Worm (Caenorhabditis elegans) whole organism, L1 larva: ENCODE results near the gene F57H12.5.

Experiments used
- elt-2 ChIP-seq: sonication (generic microtip); optimal IDR thresholded peaks from 2 replicates; lab custom pipeline; 2016; ENCODE audit warnings: missing genetic modification characterization, mild to moderate bottlenecking, inconsistent platforms, missing compliant biosample characterization, missing genetic modification reagents
- lin-39 ChIP-seq: fragments of 150-350 bp; optimal IDR thresholded peaks from 2 replicates; lab custom pipeline; 2014; ENCODE audit warnings: missing biosample characterization, missing genetic modification reagents, missing genetic modification characterization
- unc-62 ChIP-seq: fragments of 150-350 bp; optimal IDR thresholded peaks from 2 replicates; lab custom pipeline; 2014; ENCODE audit warnings: missing biosample characterization, missing genetic modification reagents, missing genetic modification characterization
- ztf-11 ChIP-seq, 2 experiments: sonication (generic microtip); optimal IDR thresholded peaks; 2 replicates each; lab custom pipeline; 2016 to 2017; ENCODE audit warnings: missing genetic modification characterization in 2 of 2, missing biosample characterization in 1 of 2, missing compliant biosample characterization in 1 of 2

- TF ChIP-seq ztf-11 (tag; optimal IDR thresholded peaks at IDR 0.05; lab: Kevin White, UChicago) (no peak), unc-62 (no peak), elt-2 (no peak), lin-39 (no peak)
Measured at ce11 chrIV:7955849-7956248, 11.3 kb upstream of the F57H12.5 start, which contains the start of gene ceh-19.
